Fruit fly (Drosophila melanogaster) whole organism, embryonic: ENCODE results near the gene CG6415.

ENCODE experiments used
- ATbp ChIP-seq: fragments of 200-800 bp; sonication (Bioruptor generic); optimal IDR thresholded peaks from 2 replicates; lab custom pipeline; 2017; ENCODE audit warnings: missing biosample characterization, mild to moderate bottlenecking, missing genetic modification characterization, missing genetic modification reagents
- Ada2b ChIP-seq: fragments of 200-800 bp; sonication (Bioruptor generic); IDR thresholded peaks from 2 replicates; pipeline ENCODE4 v1.3.6; 2022; ENCODE audit warnings: missing biosample characterization, missing genetic modification characterization
- Atf6 ChIP-seq: fragments of 200-800 bp; sonication (Bioruptor generic); IDR thresholded peaks from 2 replicates; pipeline ENCODE4 v1.3.6; 2022; ENCODE audit warnings: missing biosample characterization, missing genetic modification characterization
- BtbVII ChIP-seq: fragments of 200-800 bp; sonication (Bioruptor generic); optimal IDR thresholded peaks from 3 replicates; lab custom pipeline; 2017; ENCODE audit warnings: missing biosample characterization, mild to moderate bottlenecking, missing genetic modification characterization
- CG10979 ChIP-seq: fragments of 200-800 bp; sonication (Bioruptor generic); optimal IDR thresholded peaks from 2 replicates; lab custom pipeline; 2018; ENCODE audit warnings: missing biosample characterization, mild to moderate bottlenecking, missing genetic modification characterization, moderate library complexity
- CG11723 ChIP-seq: fragments of 200-800 bp; sonication (Bioruptor generic); optimal IDR thresholded peaks from 2 replicates; lab custom pipeline; 2017; ENCODE audit warnings: missing biosample characterization, mild to moderate bottlenecking, missing genetic modification characterization
- CG12104 ChIP-seq: fragments of 200-800 bp; sonication (Bioruptor generic); optimal IDR thresholded peaks from 3 replicates; lab custom pipeline; 2016; ENCODE audit warnings: missing biosample characterization, missing genetic modification characterization
- CG12155 ChIP-seq: fragments of 200-800 bp; sonication (Bioruptor generic); optimal IDR thresholded peaks from 3 replicates; lab custom pipeline; 2016; ENCODE audit warnings: missing biosample characterization, missing genetic modification characterization
- CG12236 ChIP-seq: fragments of 200-800 bp; sonication (Bioruptor generic); optimal IDR thresholded peaks from 2 replicates; lab custom pipeline; 2016; ENCODE audit warnings: missing biosample characterization, missing genetic modification characterization
- CG14667 ChIP-seq: fragments of 200-800 bp; sonication (Bioruptor generic); IDR thresholded peaks from 2 replicates; pipeline ENCODE4 v1.3.6; 2022; ENCODE audit warnings: missing biosample characterization, missing genetic modification characterization
- CG14965 ChIP-seq: fragments of 200-800 bp; sonication (Bioruptor generic); optimal IDR thresholded peaks from 2 replicates; lab custom pipeline; 2016; ENCODE audit warnings: missing biosample characterization, missing genetic modification characterization, borderline replicate concordance
- CG15696 ChIP-seq: fragments of 200-800 bp; sonication (Bioruptor generic); optimal IDR thresholded peaks from 2 replicates; lab custom pipeline; 2019; ENCODE audit warnings: missing biosample characterization, mild to moderate bottlenecking, missing genetic modification characterization, moderate library complexity
- CG1602 ChIP-seq: fragments of 200-800 bp; sonication (Bioruptor generic); optimal IDR thresholded peaks from 3 replicates; lab custom pipeline; 2016; ENCODE audit warnings: missing biosample characterization, missing genetic modification characterization
- CG2202 ChIP-seq: fragments of 200-800 bp; sonication (Bioruptor generic); optimal IDR thresholded peaks from 2 replicates; lab custom pipeline; 2018; ENCODE audit warnings: missing biosample characterization, mild to moderate bottlenecking, missing genetic modification characterization
- CG3065 ChIP-seq: fragments of 200-800 bp; sonication (Bioruptor generic); optimal IDR thresholded peaks from 2 replicates; lab custom pipeline; 2016; ENCODE audit warnings: missing biosample characterization, missing genetic modification characterization
- CG31224 ChIP-seq: fragments of 200-800 bp; sonication (Bioruptor generic); IDR thresholded peaks from 2 replicates; pipeline ENCODE4 v1.3.6; 2022; ENCODE audit warnings: missing biosample characterization, missing genetic modification characterization
- CG31365 ChIP-seq: fragments of 200-800 bp; sonication (Bioruptor generic); optimal IDR thresholded peaks from 2 replicates; lab custom pipeline; 2018; ENCODE audit warnings: missing biosample characterization, mild to moderate bottlenecking, missing genetic modification characterization
- CG32532 ChIP-seq: fragments of 200-800 bp; sonication (Bioruptor generic); IDR thresholded peaks from 2 replicates; pipeline ENCODE4 v1.3.6; 2022; ENCODE audit warnings: missing biosample characterization, missing genetic modification characterization
- CG34422 ChIP-seq: fragments of 200-800 bp; sonication (Bioruptor generic); IDR thresholded peaks from 3 replicates; pipeline ENCODE4 v1.3.6; 2022; ENCODE audit warnings: missing biosample characterization, missing genetic modification characterization
- CG4360 ChIP-seq: fragments of 200-800 bp; sonication (Bioruptor generic); IDR thresholded peaks from 2 replicates; pipeline ENCODE4 v1.3.6; 2022; ENCODE audit warnings: missing biosample characterization, missing genetic modification characterization
- CG5953 ChIP-seq: fragments of 200-800 bp; sonication (Bioruptor generic); IDR thresholded peaks from 2 replicates; pipeline ENCODE4 v1.3.6; 2022; ENCODE audit warnings: missing biosample characterization, missing genetic modification characterization
- CG7271 ChIP-seq: fragments of 200-800 bp; sonication (Bioruptor generic); optimal IDR thresholded peaks from 2 replicates; lab custom pipeline; 2018; ENCODE audit warnings: missing biosample characterization, mild to moderate bottlenecking, missing genetic modification characterization, moderate library complexity
- CG9727 ChIP-seq: fragments of 200-800 bp; sonication (Bioruptor generic); optimal IDR thresholded peaks from 3 replicates; lab custom pipeline; 2017; ENCODE audit warnings: missing biosample characterization, mild to moderate bottlenecking, missing genetic modification characterization
- D19A ChIP-seq: fragments of 200-800 bp; optimal IDR thresholded peaks from 3 replicates; lab custom pipeline; 2019; ENCODE audit warnings: missing biosample characterization, mild to moderate bottlenecking, missing genetic modification characterization, moderate library complexity
- Doc2 ChIP-seq: fragments of 200-800 bp; sonication (Bioruptor generic); IDR thresholded peaks from 2 replicates; pipeline ENCODE4 v1.3.6; 2022; ENCODE audit warnings: missing biosample characterization, missing genetic modification characterization
- Dp ChIP-seq: fragments of 200-800 bp; sonication (Bioruptor generic); optimal IDR thresholded peaks from 2 replicates; lab custom pipeline; 2018; ENCODE audit warnings: missing biosample characterization, mild to moderate bottlenecking, missing genetic modification characterization, moderate library complexity
- Ets65A ChIP-seq: fragments of 200-800 bp; sonication (Bioruptor generic); peaks from one replicate; lab custom pipeline; 2016; ENCODE audit warnings: missing biosample characterization, missing genetic modification characterization
- HLHmδ ChIP-seq: fragments of 200-800 bp; sonication (Bioruptor generic); optimal IDR thresholded peaks from 2 replicates; lab custom pipeline; 2018; ENCODE audit warnings: missing biosample characterization, mild to moderate bottlenecking, missing genetic modification characterization, moderate library complexity
- Lim3 ChIP-seq: fragments of 200-800 bp; sonication (Bioruptor generic); IDR thresholded peaks from 2 replicates; pipeline ENCODE4 v1.3.6; 2022; ENCODE audit warnings: missing biosample characterization, missing genetic modification characterization
- Six4 ChIP-seq: fragments of 200-800 bp; sonication (Bioruptor generic); optimal IDR thresholded peaks from 2 replicates; lab custom pipeline; 2016; ENCODE audit warnings: missing biosample characterization, missing genetic modification characterization
- Taf1 ChIP-seq: fragments of 200-800 bp; sonication (Bioruptor generic); IDR thresholded peaks from 2 replicates; pipeline ENCODE4 v1.3.6; 2022; ENCODE audit warnings: missing biosample characterization, missing genetic modification characterization
- Usf ChIP-seq: fragments of 200-800 bp; sonication (Bioruptor generic); optimal IDR thresholded peaks from 2 replicates; lab custom pipeline; 2017; ENCODE audit warnings: missing genotype, missing biosample characterization, missing genetic modification characterization
- al ChIP-seq: fragments of 200-800 bp; sonication (Bioruptor generic); IDR thresholded peaks from 2 replicates; pipeline ENCODE4 v1.3.6; 2022; ENCODE audit warnings: missing biosample characterization, missing genetic modification characterization
- da ChIP-seq: fragments of 200-800 bp; sonication (Bioruptor generic); optimal IDR thresholded peaks from 2 replicates; lab custom pipeline; 2016; ENCODE audit warnings: missing biosample characterization, missing genetic modification characterization
- danr ChIP-seq: fragments of 200-800 bp; sonication (Bioruptor generic); IDR thresholded peaks from 2 replicates; pipeline ENCODE4 v1.3.6; 2022; ENCODE audit warnings: missing biosample characterization, missing genetic modification characterization
- dpn ChIP-seq, 2 experiments: fragments of 200-800 bp; sonication (Bioruptor generic); optimal IDR thresholded peaks; 3 replicates each; lab custom pipeline; 2016; ENCODE audit warnings: missing biosample characterization in 2 of 2, missing genetic modification characterization in 2 of 2
- ems ChIP-seq: fragments of 200-800 bp; sonication (Bioruptor generic); optimal IDR thresholded peaks from 3 replicates; lab custom pipeline; 2016; ENCODE audit warnings: missing biosample characterization, missing genetic modification characterization
- eve ChIP-seq, 2 experiments: fragments of >200 bp; optimal IDR thresholded peaks; 2 replicates each; lab custom pipeline; 2017; ENCODE audit warnings: missing biosample characterization in 2 of 2, missing genetic modification characterization in 2 of 2
- ewg ChIP-seq: fragments of 200-800 bp; sonication (Bioruptor generic); optimal IDR thresholded peaks from 3 replicates; lab custom pipeline; 2017; ENCODE audit warnings: mild to moderate bottlenecking, missing biosample characterization, missing genetic modification reagents, missing genetic modification characterization
- fd102C ChIP-seq: fragments of 200-800 bp; sonication (Bioruptor generic); optimal IDR thresholded peaks from 2 replicates; lab custom pipeline; 2018; ENCODE audit warnings: missing biosample characterization, mild to moderate bottlenecking, missing genetic modification characterization, moderate library complexity
- hkb ChIP-seq, 2 experiments: fragments of 200-800 bp in 1 of 2; fragments of >200 bp in 1 of 2; sonication (Bioruptor generic) in 1 of 2; IDR thresholded peaks in 1 of 2; optimal IDR thresholded peaks in 1 of 2; 2 replicates each; pipeline versions ENCODE4 v1.3.6 to Lab custom; 2017 to 2022; ENCODE audit warnings: missing biosample characterization in 1 of 2, missing genetic modification characterization in 1 of 2
- jigr1 ChIP-seq: fragments of 200-800 bp; sonication (Bioruptor generic); IDR thresholded peaks from 3 replicates; pipeline ENCODE4 v1.3.6; 2022; ENCODE audit warnings: missing biosample characterization, missing genetic modification characterization
- org-1 ChIP-seq: fragments of 200-800 bp; sonication (Bioruptor generic); optimal IDR thresholded peaks from 2 replicates; lab custom pipeline; 2017; ENCODE audit warnings: missing biosample characterization, missing genetic modification characterization
- salm ChIP-seq: fragments of 200-800 bp; sonication (Bioruptor generic); optimal IDR thresholded peaks from 2 replicates; lab custom pipeline; 2018; ENCODE audit warnings: missing biosample characterization, mild to moderate bottlenecking, missing genetic modification characterization
- sna ChIP-seq: fragments of 200-800 bp; sonication (Bioruptor generic); IDR thresholded peaks from 2 replicates; pipeline ENCODE4 v1.3.6; 2022; ENCODE audit warnings: missing biosample characterization, missing genetic modification characterization; ENCODE audit not compliant: partially characterized antibody
- sug ChIP-seq: fragments of 200-800 bp; optimal IDR thresholded peaks from 2 replicates; lab custom pipeline; 2019; ENCODE audit warnings: missing biosample characterization, mild to moderate bottlenecking, missing genetic modification characterization, moderate library complexity
- ttk ChIP-seq: fragments of 200-800 bp; sonication (Bioruptor generic); IDR thresholded peaks from 2 replicates; pipeline ENCODE4 v2.1.2; 2022; ENCODE audit warnings: missing biosample characterization, missing genetic modification characterization
- tx ChIP-seq: fragments of 200-800 bp; sonication (Bioruptor generic); optimal IDR thresholded peaks from 2 replicates; lab custom pipeline; 2016; ENCODE audit warnings: missing biosample characterization, missing genetic modification characterization
- unc-4 ChIP-seq: fragments of 200-800 bp; sonication (Bioruptor generic); IDR thresholded peaks from 2 replicates; pipeline ENCODE4 v1.3.6; 2022; ENCODE audit warnings: missing biosample characterization, missing genetic modification characterization; ENCODE audit not compliant: partially characterized antibody

Gene CG6415

DNA sequence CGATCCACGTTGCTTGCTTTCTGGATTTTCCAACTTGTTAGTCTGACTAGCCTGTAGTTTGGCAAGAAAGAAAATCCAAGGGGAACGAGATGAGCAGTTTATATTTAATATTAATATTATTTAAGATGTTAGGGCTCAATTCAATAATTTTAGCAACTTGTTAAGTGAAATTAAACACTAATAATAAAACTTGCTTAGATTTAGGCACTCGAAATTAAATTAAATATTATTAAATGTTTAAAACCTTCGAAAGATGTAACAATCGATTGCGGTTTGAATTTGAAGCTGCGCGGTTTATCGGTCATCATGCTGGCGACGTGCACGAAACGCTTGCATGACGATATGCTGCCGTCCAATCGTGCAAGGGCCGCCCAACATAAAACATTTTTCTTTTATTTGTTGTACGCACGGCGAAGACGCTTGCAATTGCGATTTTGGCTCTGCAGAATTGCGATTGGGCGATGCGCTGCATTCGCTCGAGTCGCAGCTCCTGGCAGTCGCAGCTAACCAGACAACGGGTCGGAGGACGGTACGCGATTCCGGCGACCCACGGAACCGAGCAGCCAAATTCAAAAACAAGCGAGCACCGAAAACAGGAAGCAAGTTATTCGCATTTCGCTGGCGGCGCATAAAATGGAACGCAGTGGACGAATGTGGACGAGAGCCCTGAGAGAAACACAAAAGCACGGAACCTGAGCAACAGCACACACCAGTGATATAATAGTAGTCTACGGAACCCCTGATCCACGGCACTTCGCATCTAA is 33.8 kb downstream of the CG6415 start, which contains the start of the genes Vha16-5 and CG12299 (continued):
- TF ChIP-seq CG9727 (GFP tag; lab: Kevin White, UChicago) (peak; percentile 82), Lim3 (GFP tag; lab: Robert Waterston, UW) (peak; percentile 47; the same call in 1 of the 2 replicates), dpn (GFP tag; optimal IDR thresholded peaks at IDR 0.05; lab: Kevin White, UChicago) (peak in 1 of 2 experiments; percentile 90), CG15696 (peak; percentile 88), CG12155 (GFP tag; lab: Kevin White, UChicago) (peak; percentile 81), CG11723 (peak; percentile 65), Atf6 (peak; percentile 88), Usf (GFP tag; lab: Kevin White, UChicago) (peak; percentile 45), Taf1 (GFP tag; lab: Robert Waterston, UW) (peak; percentile 55), BtbVII (GFP tag; lab: Kevin White, UChicago) (no peak), jigr1 (GFP tag; lab: Robert Waterston, UW) (no peak), CG14667 (GFP tag; lab: Robert Waterston, UW) (peak; percentile 70), salm (tag; lab: Kevin White, UChicago) (peak; percentile 24), sna (GFP tag; lab: Robert Waterston, UW) (peak; percentile 70), Ada2b (GFP tag; lab: Robert Waterston, UW) (peak; percentile 90), sug (tag; lab: Kevin White, UChicago) (no peak), Dp (peak; percentile 92), CG12236 (GFP tag; lab: Kevin White, UChicago) (peak; percentile 56), Doc2 (GFP tag; lab: Robert Waterston, UW) (peak; percentile 72; the same call in 1 of the 2 replicates), CG4360 (GFP tag; lab: Robert Waterston, UW) (peak; percentile 59; the same call in 1 of the 2 replicates), CG5953 (peak; percentile 86), CG1602 (GFP tag; lab: Kevin White, UChicago) (peak; percentile 85), CG12104 (peak; percentile 44), CG31365 (tag; lab: Kevin White, UChicago) (no peak), al (GFP tag; lab: Robert Waterston, UW) (peak; percentile 72), CG31224 (GFP tag; lab: Robert Waterston, UW) (peak; percentile 64), fd102C (GFP tag; lab: Kevin White, UChicago) (no peak), tx (GFP tag; lab: Kevin White, UChicago) (peak; percentile 84), ttk (GFP tag; lab: Robert Waterston, UW) (peak; percentile 88), ems (GFP tag; lab: Kevin White, UChicago) (peak; percentile 87), da (GFP tag; lab: Kevin White, UChicago) (peak; percentile 61), CG34422 (GFP tag; lab: Robert Waterston, UW) (peak; percentile 94), D19A (no peak), CG3065 (GFP tag; lab: Kevin White, UChicago) (peak; percentile 52), CG14965 (peak; percentile 9), ewg (peak; percentile 74), CG7271 (tag; lab: Kevin White, UChicago) (no peak), Six4 (GFP tag; lab: Kevin White, UChicago) (peak; percentile 77), CG32532 (GFP tag; lab: Robert Waterston, UW) (peak; percentile 91), eve (GFP tag; optimal IDR thresholded peaks at IDR 0.05; lab: Kevin White, UChicago) (no peak), CG10979 (tag; lab: Kevin White, UChicago) (peak; percentile 83), Ets65A (GFP tag; lab: Kevin White, UChicago) (peak; percentile 99), unc-4 (GFP tag; lab: Robert Waterston, UW) (peak; percentile 69), org-1 (GFP tag; lab: Kevin White, UChicago) (peak; percentile 16), hkb (optimal IDR thresholded peaks at IDR 0.05; lab: Kevin White, UChicago) (no peak), hkb (GFP tag; IDR thresholded peaks at IDR 0.05; lab: Robert Waterston, UW) (peak; percentile 84), ATbp (GFP tag; lab: Kevin White, UChicago) (no peak), CG2202 (tag; lab: Kevin White, UChicago) (peak; percentile 51), HLHmδ (GFP tag; lab: Kevin White, UChicago) (no peak), danr (GFP tag; lab: Robert Waterston, UW) (0 out of 2 replicates have a peak, but pooled peaks have one; percentile 9)
